Worm (Caenorhabditis elegans) whole organism, L4 larva: ENCODE data around the gene C30B5.6.

Experiments used
- R02D3.7 ChIP-seq: fragments of 150-350 bp; sonication (generic microtip); optimal IDR thresholded peaks from 3 replicates; lab custom pipeline; 2014; ENCODE audit warnings: missing biosample characterization, missing genetic modification characterization
- Y5F2A.4 ChIP-seq: fragments of 200-800 bp; sonication (Bioruptor generic); optimal IDR thresholded peaks from 2 replicates; lab custom pipeline; 2018; ENCODE audit warnings: mild to moderate bottlenecking, missing genetic modification characterization, missing compliant biosample characterization
- ceh-82 ChIP-seq: sonication (generic microtip); optimal IDR thresholded peaks from 2 replicates; lab custom pipeline; 2017; ENCODE audit warnings: missing biosample characterization, missing genetic modification characterization
- lin-15B ChIP-seq: fragments of 150-350 bp; sonication (generic microtip); optimal IDR thresholded peaks from 3 replicates; lab custom pipeline; 2014; ENCODE audit warnings: missing biosample characterization, missing genetic modification characterization
- mdl-1 ChIP-seq, 2 experiments: fragments of 150-350 bp in 1 of 2; sonication (generic microtip) in 1 of 2; optimal IDR thresholded peaks; 2 replicates each; lab custom pipeline; 2014 to 2017; ENCODE audit warnings: missing biosample characterization in 2 of 2, missing genetic modification characterization in 2 of 2
- nhr-10 ChIP-seq: fragments of 150-350 bp; optimal IDR thresholded peaks from 2 replicates; lab custom pipeline; 2014; ENCODE audit warnings: missing biosample characterization, missing genetic modification characterization
- nhr-11 ChIP-seq: fragments of 150-350 bp; optimal IDR thresholded peaks from 2 replicates; lab custom pipeline; 2014; ENCODE audit warnings: missing biosample characterization, missing genetic modification characterization
- snpc-4 ChIP-seq: fragments of 150-350 bp; optimal IDR thresholded peaks from 2 replicates; lab custom pipeline; 2014; ENCODE audit warnings: missing biosample characterization, missing genetic modification characterization
- unc-130 ChIP-seq: sonication (generic microtip); optimal IDR thresholded peaks from 2 replicates; lab custom pipeline; 2016; ENCODE audit warnings: missing genetic modification reagents, missing genetic modification characterization, missing compliant biosample characterization
- unc-62 ChIP-seq, 3 experiments: fragments of 150-350 bp in 1 of 3; sonication (generic microtip); optimal IDR thresholded peaks in 2 of 3; peaks in 1 of 3; 1 replicate in 1 of 3; 2 replicates in 2 of 3; lab custom pipeline; 2014 to 2017; ENCODE audit warnings: missing biosample characterization in 3 of 3, missing genetic modification characterization in 3 of 3, missing genetic modification reagents in 3 of 3, missing genotype in 1 of 3
- ztf-11 ChIP-seq: fragments of 150-350 bp; optimal IDR thresholded peaks from 2 replicates; lab custom pipeline; 2014; ENCODE audit warnings: missing biosample characterization, missing genetic modification characterization

DNA sequence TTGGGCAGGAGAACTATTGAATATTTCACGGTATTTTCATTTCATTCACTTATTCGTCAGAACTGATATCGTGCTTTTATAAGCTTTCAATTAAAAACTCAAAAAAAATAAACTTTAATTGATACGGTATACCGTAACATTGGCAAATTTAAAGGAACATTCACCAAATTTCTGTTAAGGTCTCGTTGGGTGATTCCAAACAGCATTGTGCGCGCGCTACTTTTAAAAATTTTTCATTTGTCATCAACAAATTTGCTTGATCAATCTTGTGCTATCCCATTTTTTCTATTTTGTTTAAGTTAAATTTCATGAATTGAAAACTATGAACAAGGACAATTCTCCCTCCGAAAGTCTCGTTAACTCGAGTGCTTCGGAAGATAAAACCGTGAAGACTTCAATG is 24.0 kb downstream of the C30B5.6 start, which contains the start of gene szy-4:
- TF ChIP-seq lin-15B (tag; lab: Kevin White, UChicago) (no peak), Y5F2A.4 (GFP tag; lab: Kevin White, UChicago) (no peak), R02D3.7 (tag; lab: Kevin White, UChicago) (no peak), mdl-1 (tag; optimal IDR thresholded peaks at IDR 0.05; lab: Kevin White, UChicago) (no peak), nhr-11 (no peak), nhr-10 (no peak), snpc-4 (no peak), unc-62 (GFP tag; optimal IDR thresholded peaks at IDR 0.05 in 1 of 2; lab: Kevin White, UChicago) (no peak), unc-62 (tag; optimal IDR thresholded peaks at IDR 0.05; lab: Kevin White, UChicago) (no peak), unc-130 (peak; percentile 34), ceh-82 (tag; lab: Kevin White, UChicago) (no peak), ztf-11 (tag; lab: Kevin White, UChicago) (no peak)
